Fruit fly (Drosophila melanogaster): ENCODE data around the gene gcm2.

Gene gcm2

dm6 chr2L:9598390-9598789, 10.0 kb upstream of the gcm2 start (continued):
- TF ChIP-seq inv (GFP tag; IDR thresholded peaks at IDR 0.05; ENCODE audit: partially characterized antibody) (no peak), ttk (GFP tag; IDR thresholded peaks at IDR 0.05) (peak; percentile 76), Spps (tag; optimal IDR thresholded peaks at IDR 0.05) (peak; percentile 70), kah (GFP tag; optimal IDR thresholded peaks at IDR 0.05) (peak; percentile 2), ewg (GFP tag; optimal IDR thresholded peaks at IDR 0.05) (peak; percentile 17), CG15514 (GFP tag; optimal IDR thresholded peaks at IDR 0.05) (no peak), CG5245 (GFP tag; optimal IDR thresholded peaks at IDR 0.05) (peak; percentile 55), CoRest (tag; optimal IDR thresholded peaks at IDR 0.05) (peak; percentile 63), unpg (GFP tag; optimal IDR thresholded peaks at IDR 0.05) (peak; percentile 66), chif (GFP tag; optimal IDR thresholded peaks at IDR 0.05) (peak in 1 of 2 experiments; percentile 49), nerfin-2 (GFP tag; IDR thresholded peaks at IDR 0.05; ENCODE audit: partially characterized antibody) (no peak), bcd (GFP tag; optimal IDR thresholded peaks at IDR 0.05) (peak; percentile 53), CG17385 (GFP tag; optimal IDR thresholded peaks at IDR 0.05) (peak; percentile 36), eve (GFP tag; optimal IDR thresholded peaks at IDR 0.05) (peak in 1 of 2 experiments; percentile 57), CG10959 (GFP tag; IDR thresholded peaks at IDR 0.05) (peak; percentile 86), CG7556 (GFP tag; optimal IDR thresholded peaks at IDR 0.05) (peak; percentile 70), twi (tag; optimal IDR thresholded peaks at IDR 0.05) (peak; percentile 68), CG30431 (GFP tag; optimal IDR thresholded peaks at IDR 0.05) (peak; percentile 67), fu2 (GFP tag; optimal IDR thresholded peaks at IDR 0.05) (no peak), CG10431 (GFP tag; optimal IDR thresholded peaks at IDR 0.05) (no peak), CG8089 (GFP tag; optimal IDR thresholded peaks at IDR 0.05) (no peak), gt (GFP tag; IDR thresholded peaks at IDR 0.05) (peak; percentile 72), mld (GFP tag; IDR thresholded peaks at IDR 0.05; ENCODE audit: partially characterized antibody) (no peak), vvl (GFP tag; IDR thresholded peaks at IDR 0.05) (peak; percentile 89), wor (GFP tag; IDR thresholded peaks at IDR 0.05) (peak; percentile 48; the same call in 1 of the 2 replicates), CG17359 (tag; optimal IDR thresholded peaks at IDR 0.05) (peak; percentile 60), nau (GFP tag; optimal IDR thresholded peaks at IDR 0.05) (no peak), CG2116 (GFP tag; optimal IDR thresholded peaks at IDR 0.05) (peak; percentile 11), Xbp1 (GFP tag; optimal IDR thresholded peaks at IDR 0.05) (peak; percentile 54), sob (GFP tag; IDR thresholded peaks at IDR 0.05) (peak; percentile 73; the same call in 1 of the 2 replicates), CG10565 (GFP tag; optimal IDR thresholded peaks at IDR 0.05) (no peak), Nf-YB (GFP tag; optimal IDR thresholded peaks at IDR 0.05) (peak; percentile 22), CG9727 (GFP tag; optimal IDR thresholded peaks at IDR 0.05) (peak; percentile 87), CG11398 (GFP tag; optimal IDR thresholded peaks at IDR 0.05) (no peak), ERR (GFP tag; optimal IDR thresholded peaks at IDR 0.05) (no peak), BEAF-32 (GFP tag; optimal IDR thresholded peaks at IDR 0.05) (no peak), her (GFP tag; optimal IDR thresholded peaks at IDR 0.05) (no peak), gce (GFP tag; IDR thresholded peaks at IDR 0.05) (peak; percentile 58; the same call in 1 of the 3 replicates), Asciz (GFP tag; optimal IDR thresholded peaks at IDR 0.05) (peak; percentile 16), CG43689 (GFP tag; IDR thresholded peaks at IDR 0.05) (no peak), org-1 (GFP tag; optimal IDR thresholded peaks at IDR 0.05) (peak; percentile 62), CG14050 (GFP tag; IDR thresholded peaks at IDR 0.05) (peak; percentile 59; the same call in 2 of the 3 replicates), MBD-R2 (GFP tag; IDR thresholded peaks at IDR 0.05) (no peak), CG10462 (GFP tag; optimal IDR thresholded peaks at IDR 0.05) (peak; percentile 7), CG3995 (GFP tag; optimal IDR thresholded peaks at IDR 0.05) (no peak), CG4404 (GFP tag; IDR thresholded peaks at IDR 0.05) (peak; percentile 91), ro (GFP tag; IDR thresholded peaks at IDR 0.05) (peak; percentile 38; the same call in 1 of the 2 replicates), CG11456 (GFP tag; IDR thresholded peaks at IDR 0.05) (peak; percentile 70; the same call in 2 of the 3 replicates), H2.0 (GFP tag; IDR thresholded peaks at IDR 0.05) (peak; percentile 75), CG2678 (tag; optimal IDR thresholded peaks at IDR 0.05) (no peak), Hey (tag; optimal IDR thresholded peaks at IDR 0.05) (no peak)

Data from whole organism, embryonic.